Fruit fly (Drosophila melanogaster): ENCODE data around the gene VhaAC39-2.
A peak's percentile ranks its signal among the peaks of the same experiment; 100 is the strongest.

VhaAC39-2 gene

DNA sequence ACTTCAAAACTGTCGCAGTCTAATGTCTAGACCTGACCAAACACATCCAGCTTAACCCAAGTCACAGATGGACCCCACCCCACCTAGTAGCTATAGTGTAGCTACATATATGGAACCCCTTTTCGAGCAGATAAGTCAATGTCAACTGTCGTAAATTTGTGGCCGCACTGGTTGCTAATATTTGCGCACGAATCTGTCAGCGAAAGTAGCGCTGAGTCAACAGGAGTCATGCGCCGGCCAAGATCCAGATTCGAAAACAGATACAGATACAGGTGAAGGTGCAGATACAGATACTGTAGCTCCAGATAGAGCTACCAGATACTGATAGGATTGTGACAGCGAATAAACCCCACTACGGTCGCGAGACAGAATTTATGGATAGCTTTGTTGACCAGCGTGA lies 5.0 kb upstream of the VhaAC39-2 start:
- TF ChIP-seq Sin3A (optimal IDR thresholded peaks at IDR 0.05): no peak
- no peak for TF ChIP-seq ttk (optimal IDR thresholded peaks at IDR 0.05)
- TF ChIP-seq psq (optimal IDR thresholded peaks at IDR 0.05): no peak
- TF ChIP-seq h (optimal IDR thresholded peaks at IDR 0.05): no peak
- TF ChIP-seq Myc (optimal IDR thresholded peaks at IDR 0.05): no peak
- no peak for TF ChIP-seq insv (optimal IDR thresholded peaks at IDR 0.05)

DNA sequence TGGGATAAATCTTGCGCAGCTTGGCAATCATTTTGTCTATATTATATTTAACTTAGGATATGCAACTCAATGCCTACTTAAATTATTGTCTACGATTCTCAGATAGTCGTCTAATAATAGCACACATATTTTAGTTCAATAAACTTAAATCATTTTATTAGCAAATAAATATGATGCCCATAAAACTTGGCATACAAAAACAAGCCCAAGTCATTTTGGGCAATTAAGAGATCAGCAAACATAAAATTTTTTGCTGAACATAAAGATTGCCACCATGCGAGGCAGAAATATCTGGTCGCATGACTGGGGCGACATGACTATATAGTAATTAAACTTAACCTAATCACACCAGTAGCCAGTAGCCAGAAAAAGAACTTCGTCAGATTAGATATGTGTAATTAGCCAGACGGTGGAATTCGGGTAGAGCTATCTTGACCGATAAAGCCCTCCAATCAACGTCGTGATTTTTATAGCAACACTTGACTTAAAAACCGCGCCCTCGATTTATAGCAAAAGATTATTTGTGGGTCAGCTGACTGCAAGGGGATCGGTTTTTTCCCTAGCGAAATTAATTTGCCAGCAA lies 2.3 kb upstream of the VhaAC39-2 start, which contains the start of gene CG13829:
Gene CG13829, minus strand, starts transcription at position 51 of the 583 bp plus-strand sequence.
- TF ChIP-seq psq (optimal IDR thresholded peaks at IDR 0.05) (no peak), ttk (optimal IDR thresholded peaks at IDR 0.05) (no peak), h (optimal IDR thresholded peaks at IDR 0.05) (no peak)

DNA sequence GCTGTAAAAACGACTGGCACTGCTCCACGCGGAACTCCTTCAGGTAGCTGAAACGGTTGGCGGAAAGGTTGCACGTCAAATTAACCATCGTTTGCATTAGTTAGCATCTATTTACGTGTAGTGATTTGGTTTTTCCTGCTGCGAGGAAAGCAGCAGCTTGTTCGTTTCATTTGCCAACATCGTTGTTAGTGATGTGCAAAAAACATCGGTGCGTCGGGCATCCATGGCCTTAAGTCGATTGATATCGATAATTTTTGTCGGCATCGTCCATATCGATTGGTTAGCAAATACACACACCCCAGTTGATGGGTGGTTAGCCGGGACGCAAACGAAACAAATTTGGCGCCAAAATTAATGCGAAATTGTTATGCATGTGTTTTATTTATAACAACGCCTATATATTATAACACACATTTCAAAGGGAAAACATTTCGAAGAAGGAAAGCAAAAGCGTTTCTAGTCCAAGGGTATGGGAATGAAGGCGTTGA lies 1.4 kb downstream of the VhaAC39-2 start, which contains the start of gene unk:
Gene unk, minus strand, starts transcription at position 199 of the 488 bp plus-strand sequence.
- TF ChIP-seq Sin3A (optimal IDR thresholded peaks at IDR 0.05) (no peak), Myc (optimal IDR thresholded peaks at IDR 0.05) (no peak), ttk (optimal IDR thresholded peaks at IDR 0.05) (no peak)

DNA sequence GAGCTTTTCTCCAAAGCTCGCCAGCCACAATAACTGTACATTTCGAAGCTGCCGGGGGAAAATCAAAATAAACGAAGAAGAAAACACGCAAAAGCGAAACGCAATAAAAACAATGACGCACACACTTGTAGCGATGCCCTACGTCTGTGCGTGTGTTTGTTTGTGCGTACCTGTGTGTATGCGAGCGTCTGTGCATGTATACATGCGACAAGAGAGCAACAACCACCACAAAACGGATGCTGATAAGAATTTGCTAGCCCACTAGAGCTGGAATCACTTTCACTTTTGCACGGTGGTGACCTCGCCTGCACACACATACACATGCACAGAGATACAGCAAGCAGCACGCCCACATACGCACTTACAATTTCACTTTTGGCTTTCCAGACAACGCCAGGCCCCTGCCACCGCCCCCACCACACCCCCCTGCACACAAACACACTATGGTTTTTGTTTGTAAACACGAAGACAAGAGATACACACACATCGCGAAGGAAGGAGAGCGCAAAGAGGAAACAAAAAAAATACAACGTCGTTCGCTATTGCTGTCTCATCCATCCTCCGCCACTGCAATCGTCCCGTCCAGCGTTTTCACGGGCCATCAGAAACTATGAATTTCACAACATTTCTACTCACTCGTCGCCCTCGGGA lies 2.1 kb downstream of the VhaAC39-2 start:
- TF ChIP-seq h (optimal IDR thresholded peaks at IDR 0.05): no peak
- no peak for TF ChIP-seq Myc (optimal IDR thresholded peaks at IDR 0.05)
- no peak for TF ChIP-seq ttk (optimal IDR thresholded peaks at IDR 0.05)
- TF ChIP-seq Sin3A (optimal IDR thresholded peaks at IDR 0.05): no peak
- no peak for TF ChIP-seq insv (optimal IDR thresholded peaks at IDR 0.05)
- TF ChIP-seq psq (optimal IDR thresholded peaks at IDR 0.05): peak; percentile 63

DNA sequence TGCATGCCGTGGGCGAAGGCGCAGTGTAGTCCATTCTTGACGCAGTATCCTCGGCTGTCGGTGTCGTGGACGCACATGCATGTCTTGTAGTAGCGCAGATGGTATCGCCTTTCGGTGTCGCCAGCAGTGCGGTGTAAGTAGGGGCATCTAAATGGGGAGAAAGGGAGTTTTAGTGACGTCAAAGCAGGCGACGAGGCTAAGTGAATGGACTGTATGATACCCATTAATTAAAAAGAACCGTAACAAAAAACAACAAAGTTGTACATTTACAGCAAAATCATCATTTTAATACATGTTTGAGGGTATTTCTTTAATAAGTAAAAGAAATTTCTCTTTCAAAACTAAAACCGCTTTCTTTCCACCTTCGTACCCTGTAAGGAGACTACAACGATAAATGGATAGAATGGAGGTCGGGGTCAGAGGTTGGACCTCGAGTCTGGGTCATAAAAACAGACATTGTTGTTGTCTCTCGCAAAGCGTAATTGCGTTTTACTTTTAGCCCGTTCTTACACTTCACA lies 2.7 kb downstream of the VhaAC39-2 start:
- TF ChIP-seq ttk (optimal IDR thresholded peaks at IDR 0.05) (no peak), Myc (optimal IDR thresholded peaks at IDR 0.05) (no peak), Sin3A (optimal IDR thresholded peaks at IDR 0.05) (no peak), insv (optimal IDR thresholded peaks at IDR 0.05) (no peak), psq (optimal IDR thresholded peaks at IDR 0.05) (no peak), h (optimal IDR thresholded peaks at IDR 0.05) (no peak)

DNA sequence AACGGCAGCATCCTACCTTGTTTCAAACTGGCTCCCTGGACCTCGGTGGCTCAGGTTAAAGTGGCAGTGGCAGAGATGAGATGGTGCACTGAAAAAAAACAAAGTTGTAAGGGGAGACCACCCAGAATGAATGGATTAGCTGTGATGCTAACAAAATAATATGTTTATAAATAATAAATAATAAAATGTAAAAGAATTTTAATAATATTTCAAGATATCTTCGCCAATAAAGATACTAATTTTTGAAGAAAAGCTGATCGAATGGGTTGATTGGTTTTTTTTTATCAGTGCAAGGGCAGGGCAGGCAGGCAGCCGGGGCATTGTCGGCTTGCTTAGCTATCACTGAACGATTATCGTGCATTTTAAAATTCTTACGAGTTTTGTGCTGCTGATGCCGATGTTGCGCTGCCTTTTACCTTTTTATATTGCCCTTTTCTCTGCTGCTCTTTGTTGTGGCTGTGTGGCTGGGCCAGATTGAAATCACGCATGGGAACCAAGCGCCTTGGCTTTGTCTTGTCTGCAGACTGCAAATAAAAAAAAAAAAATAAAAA lies 10.0 kb downstream of the VhaAC39-2 start:
- TF ChIP-seq Sin3A (optimal IDR thresholded peaks at IDR 0.05) (no peak), insv (optimal IDR thresholded peaks at IDR 0.05) (no peak), ttk (optimal IDR thresholded peaks at IDR 0.05) (no peak), Myc (optimal IDR thresholded peaks at IDR 0.05) (no peak), h (optimal IDR thresholded peaks at IDR 0.05) (no peak), psq (optimal IDR thresholded peaks at IDR 0.05) (no peak)

DNA sequence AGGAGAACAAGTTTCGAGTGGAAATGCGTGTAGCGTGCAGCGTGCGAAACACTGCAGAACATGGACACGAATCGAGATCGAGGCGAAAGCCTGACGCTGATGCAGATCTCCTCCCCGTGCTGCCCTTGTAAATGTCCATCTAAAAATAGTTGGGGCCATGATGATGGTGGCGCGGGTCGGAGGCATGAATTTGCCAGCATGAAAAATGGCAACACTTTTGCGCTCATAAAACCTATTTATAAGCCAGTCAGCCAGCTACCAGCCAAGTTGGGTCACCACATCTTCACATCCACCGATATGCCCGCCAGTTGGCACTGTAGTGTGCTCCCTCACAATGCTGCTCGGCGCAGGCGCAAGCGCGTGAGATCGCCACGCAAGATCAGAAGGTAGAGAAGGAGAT lies 10.7 kb downstream of the VhaAC39-2 start:
- no peak for TF ChIP-seq Sin3A (optimal IDR thresholded peaks at IDR 0.05)
- TF ChIP-seq psq (optimal IDR thresholded peaks at IDR 0.05): no peak
- TF ChIP-seq h (optimal IDR thresholded peaks at IDR 0.05): no peak
- TF ChIP-seq ttk (optimal IDR thresholded peaks at IDR 0.05): no peak
- TF ChIP-seq Myc (optimal IDR thresholded peaks at IDR 0.05): no peak
- TF ChIP-seq insv (optimal IDR thresholded peaks at IDR 0.05): no peak

DNA sequence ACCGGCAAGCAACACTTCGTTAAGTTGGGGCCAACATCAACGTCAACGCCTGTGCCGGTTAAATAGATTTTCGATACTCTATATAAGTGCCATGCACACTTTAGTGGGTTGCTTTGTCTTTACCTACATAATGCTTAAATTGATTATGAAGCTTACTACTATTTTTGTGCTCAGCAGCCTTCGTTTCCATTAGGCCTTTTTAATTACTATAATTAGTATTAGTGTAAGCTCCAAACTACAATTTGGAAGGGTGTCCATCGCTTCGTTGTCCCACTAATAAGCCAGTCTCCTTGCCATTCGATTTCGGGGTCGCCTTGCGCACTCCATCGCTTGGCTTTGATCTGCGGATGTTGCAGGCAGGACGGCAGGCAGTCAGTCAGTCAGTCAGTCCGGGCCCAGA lies 11.5 kb downstream of the VhaAC39-2 start:
- TF ChIP-seq Sin3A (optimal IDR thresholded peaks at IDR 0.05): no peak
- TF ChIP-seq Myc (optimal IDR thresholded peaks at IDR 0.05): no peak

DNA sequence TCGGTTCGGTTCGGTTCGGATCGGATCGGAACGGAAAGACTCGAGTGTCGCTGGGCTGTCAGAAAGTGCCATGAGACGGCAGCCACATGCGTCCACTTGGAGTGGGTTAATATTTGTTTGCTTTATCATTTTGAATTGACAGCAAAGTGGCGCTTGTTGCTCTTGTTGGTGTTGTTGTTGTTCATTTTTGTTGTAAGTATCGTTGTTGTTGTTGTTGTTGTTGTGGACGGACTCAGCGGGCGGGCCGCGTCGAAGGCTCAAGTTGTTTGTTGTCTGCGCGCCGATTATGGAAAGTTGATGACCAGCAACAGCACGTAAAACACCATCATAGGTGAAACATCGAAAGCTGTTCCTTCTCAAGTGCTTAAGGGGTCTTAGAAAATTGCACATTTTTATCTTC lies 12.1 kb downstream of the VhaAC39-2 start:
- TF ChIP-seq insv (optimal IDR thresholded peaks at IDR 0.05): no peak
- no peak for TF ChIP-seq Sin3A (optimal IDR thresholded peaks at IDR 0.05)
- no peak for TF ChIP-seq h (optimal IDR thresholded peaks at IDR 0.05)
- no peak for TF ChIP-seq Myc (optimal IDR thresholded peaks at IDR 0.05)
- TF ChIP-seq psq (optimal IDR thresholded peaks at IDR 0.05): no peak
- no peak for TF ChIP-seq ttk (optimal IDR thresholded peaks at IDR 0.05)

DNA sequence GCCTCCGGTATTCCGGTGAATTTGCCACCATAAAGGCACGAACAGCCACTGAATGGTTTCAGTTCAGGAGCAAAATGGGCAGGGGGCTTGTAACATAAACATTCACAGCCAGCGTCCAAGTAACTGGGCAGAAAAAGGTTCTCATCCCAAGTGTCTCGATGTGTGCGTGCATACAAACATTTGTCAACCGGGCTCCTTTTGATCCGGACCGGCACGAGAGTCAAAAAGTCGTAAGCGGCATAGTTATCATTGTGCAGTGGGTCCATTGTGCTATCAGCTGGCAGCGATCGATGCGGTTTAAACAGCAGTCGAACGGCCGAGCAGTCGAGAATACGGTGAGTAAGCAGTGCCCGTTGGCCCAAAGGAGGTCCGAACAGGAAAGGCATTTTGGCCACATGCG lies 13.4 kb downstream of the VhaAC39-2 start:
- TF ChIP-seq psq (optimal IDR thresholded peaks at IDR 0.05) (no peak), Myc (optimal IDR thresholded peaks at IDR 0.05) (no peak), h (optimal IDR thresholded peaks at IDR 0.05) (no peak)

DNA sequence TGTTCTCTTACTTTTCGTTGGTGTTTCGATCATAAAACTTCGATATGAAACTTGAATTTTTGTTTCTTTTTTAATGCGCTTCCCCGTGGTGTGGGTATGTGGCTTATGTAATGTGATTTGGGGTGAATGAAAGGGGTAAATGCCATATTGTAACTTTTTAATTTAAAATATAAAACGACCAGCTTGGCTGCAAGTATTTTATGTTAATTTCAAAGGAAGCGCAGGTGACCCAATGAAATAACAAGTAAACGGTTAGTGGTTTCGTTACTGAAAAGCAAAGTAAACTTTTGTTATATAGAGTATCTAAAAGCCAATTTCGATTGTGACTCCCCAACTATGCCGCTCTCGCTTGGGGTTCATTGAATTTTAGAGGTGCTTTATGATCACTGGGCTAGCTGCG lies 14.5 kb downstream of the VhaAC39-2 start:
- TF ChIP-seq Myc (optimal IDR thresholded peaks at IDR 0.05) (no peak), psq (optimal IDR thresholded peaks at IDR 0.05) (no peak), Sin3A (optimal IDR thresholded peaks at IDR 0.05) (no peak), h (optimal IDR thresholded peaks at IDR 0.05) (no peak), ttk (optimal IDR thresholded peaks at IDR 0.05) (no peak), insv (optimal IDR thresholded peaks at IDR 0.05) (no peak)

DNA sequence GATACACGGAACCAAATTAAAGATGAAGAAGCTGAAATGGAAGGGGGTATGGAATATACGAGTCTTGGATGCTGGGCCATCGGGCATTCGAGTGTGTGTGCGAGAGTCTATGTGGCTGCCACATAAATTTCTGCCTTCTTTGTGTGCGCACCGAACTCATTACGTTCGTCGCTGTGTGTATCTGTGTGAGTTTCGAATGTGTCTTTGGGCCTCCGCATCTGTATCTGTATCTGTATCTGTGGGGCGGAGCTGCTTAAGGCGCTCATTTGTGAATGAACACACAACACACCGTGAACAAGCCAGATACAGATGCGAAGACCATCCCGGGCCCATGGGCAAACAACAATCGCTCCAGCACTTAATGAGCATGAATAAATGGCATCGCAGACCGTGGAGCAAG lies 15.7 kb downstream of the VhaAC39-2 start:
- no peak for TF ChIP-seq Sin3A (optimal IDR thresholded peaks at IDR 0.05)
- no peak for TF ChIP-seq ttk (optimal IDR thresholded peaks at IDR 0.05)
- TF ChIP-seq insv (optimal IDR thresholded peaks at IDR 0.05): no peak
- TF ChIP-seq Myc (optimal IDR thresholded peaks at IDR 0.05): no peak
- no peak for TF ChIP-seq psq (optimal IDR thresholded peaks at IDR 0.05)
